Worm (Caenorhabditis elegans) whole organism, young adult: ENCODE data around the gene ZK1248.4.
A peak's percentile ranks its signal among the peaks of the same experiment; 100 is the strongest.

ENCODE experiments used
- B0019.2 ChIP-seq: fragments of 200-800 bp; sonication (Bioruptor generic); conservative IDR thresholded peaks from 2 replicates; pipeline ENCODE4 v1.3.6; 2022; ENCODE audit warnings: missing genetic modification reagents, missing genetic modification characterization, missing compliant biosample characterization
- B0035.1 ChIP-seq: sonication (generic microtip); optimal IDR thresholded peaks from 2 replicates; lab custom pipeline; 2016; ENCODE audit warnings: missing genetic modification characterization, mild to moderate bottlenecking, missing compliant biosample characterization, missing genotype, missing genetic modification reagents
- D2030.7 ChIP-seq: fragments of 200-800 bp; sonication (Bioruptor generic); IDR thresholded peaks from 2 replicates; pipeline ENCODE4 v1.3.6; 2022; ENCODE audit warnings: missing genetic modification reagents, missing genetic modification characterization, missing compliant biosample characterization
- F49E8.2 ChIP-seq: sonication (generic microtip); optimal IDR thresholded peaks from 3 replicates; lab custom pipeline; 2017; ENCODE audit warnings: missing genetic modification characterization, mild to moderate bottlenecking, missing compliant biosample characterization, antibody characterized with exemption, moderate library complexity; ENCODE audit not compliant: insufficient read depth
- F55B11.4 ChIP-seq: sonication (generic microtip); optimal IDR thresholded peaks from 2 replicates; lab custom pipeline; 2016; ENCODE audit warnings: missing compliant biosample characterization, missing genetic modification characterization, borderline replicate concordance; ENCODE audit not compliant: insufficient read depth
- Y95B8A.8 ChIP-seq: fragments of 200-800 bp; sonication (Bioruptor generic); IDR thresholded peaks from 2 replicates; pipeline ENCODE4 v1.3.6; 2022; ENCODE audit warnings: missing genetic modification reagents, missing genetic modification characterization, missing compliant biosample characterization
- ZK185.1 ChIP-seq: sonication (generic microtip); optimal IDR thresholded peaks from 2 replicates; lab custom pipeline; 2016; ENCODE audit warnings: mild to moderate bottlenecking, missing genetic modification characterization, missing compliant biosample characterization; ENCODE audit not compliant: poor library complexity, severe bottlenecking
- akir-1 ChIP-seq: fragments of 200-800 bp; sonication (Bioruptor generic); optimal IDR thresholded peaks from 2 replicates; lab custom pipeline; 2018; ENCODE audit warnings: mild to moderate bottlenecking, missing genetic modification characterization, moderate library complexity, missing compliant biosample characterization
- aptf-2 ChIP-seq: fragments of 200-800 bp; sonication (Bioruptor generic); conservative IDR thresholded peaks from 2 replicates; pipeline ENCODE4 v1.3.6; 2022; ENCODE audit warnings: missing genetic modification reagents, missing genetic modification characterization, missing compliant biosample characterization
- athp-1 ChIP-seq: sonication (generic microtip); optimal IDR thresholded peaks from 2 replicates; lab custom pipeline; 2017; ENCODE audit warnings: mild to moderate bottlenecking, missing genetic modification characterization, missing compliant biosample characterization
- attf-3 ChIP-seq: fragments of 200-800 bp; sonication (Bioruptor generic); conservative IDR thresholded peaks from 2 replicates; pipeline ENCODE4 v1.3.6; 2022; ENCODE audit warnings: missing genetic modification reagents, missing genetic modification characterization, missing compliant biosample characterization
- attf-5 ChIP-seq: fragments of 200-800 bp; sonication (Bioruptor generic); optimal IDR thresholded peaks from 2 replicates; lab custom pipeline; 2018; ENCODE audit warnings: mild to moderate bottlenecking, missing genetic modification characterization, missing compliant biosample characterization
- bed-1 ChIP-seq: fragments of 200-800 bp; sonication (Bioruptor generic); IDR thresholded peaks from 2 replicates; pipeline ENCODE4 v1.3.6; 2022; ENCODE audit warnings: missing genetic modification reagents, missing genetic modification characterization, missing compliant biosample characterization
- ccch-3 ChIP-seq: fragments of 200-800 bp; sonication (Bioruptor generic); optimal IDR thresholded peaks from 2 replicates; lab custom pipeline; 2018; ENCODE audit warnings: mild to moderate bottlenecking, missing genetic modification characterization, missing compliant biosample characterization
- cebp-2 ChIP-seq: fragments of 200-800 bp; sonication (Bioruptor generic); IDR thresholded peaks from 2 replicates; pipeline ENCODE4 v1.3.6; 2022; ENCODE audit warnings: missing genetic modification characterization, missing compliant biosample characterization
- ceh-79 ChIP-seq: sonication (generic microtip); optimal IDR thresholded peaks from 2 replicates; lab custom pipeline; 2017; ENCODE audit warnings: mild to moderate bottlenecking, missing genetic modification characterization, missing compliant biosample characterization
- dpff-1 ChIP-seq: sonication (generic microtip); optimal IDR thresholded peaks from 2 replicates; lab custom pipeline; 2017; ENCODE audit warnings: mild to moderate bottlenecking, missing genetic modification characterization, missing compliant biosample characterization
- efl-1 ChIP-seq: fragments of 150-350 bp; optimal IDR thresholded peaks from 2 replicates; lab custom pipeline; 2014; ENCODE audit warnings: missing biosample characterization, missing genetic modification reagents, missing genetic modification characterization
- egl-18 ChIP-seq: fragments of 200-800 bp; sonication (Bioruptor generic); IDR thresholded peaks from 2 replicates; pipeline ENCODE4 v1.3.6; 2022; ENCODE audit warnings: missing genetic modification reagents, missing genetic modification characterization, missing compliant biosample characterization
- gei-17 ChIP-seq: fragments of 200-800 bp; sonication (Bioruptor generic); optimal IDR thresholded peaks from 2 replicates; lab custom pipeline; 2018; ENCODE audit warnings: mild to moderate bottlenecking, missing genetic modification characterization, missing compliant biosample characterization
- hlh-12 ChIP-seq: sonication (generic microtip); optimal IDR thresholded peaks from 2 replicates; lab custom pipeline; 2016; ENCODE audit warnings: missing genetic modification characterization, missing compliant biosample characterization
- hmg-20 ChIP-seq: fragments of 200-800 bp; sonication (Bioruptor generic); IDR thresholded peaks from 2 replicates; pipeline ENCODE4 v1.3.6; 2022; ENCODE audit warnings: missing genetic modification reagents, missing genetic modification characterization, missing compliant biosample characterization
- hsf-1 ChIP-seq: fragments of 200-800 bp; sonication (Bioruptor generic); IDR thresholded peaks from 2 replicates; pipeline ENCODE4 v1.3.6; 2022; ENCODE audit warnings: missing genetic modification reagents, missing genetic modification characterization, missing compliant biosample characterization
- lag-1 ChIP-seq: fragments of 200-800 bp; sonication (Bioruptor generic); IDR thresholded peaks from 2 replicates; pipeline ENCODE4 v1.3.6; 2022; ENCODE audit warnings: missing genetic modification reagents, missing genetic modification characterization, missing compliant biosample characterization
- let-526 ChIP-seq: fragments of 200-800 bp; sonication (Bioruptor generic); IDR thresholded peaks from 2 replicates; pipeline ENCODE4 v1.3.6; 2022; ENCODE audit warnings: missing genetic modification reagents, missing genetic modification characterization, missing compliant biosample characterization
- let-607 ChIP-seq, 2 experiments: fragments of 200-800 bp in 1 of 2; sonication (Bioruptor generic) in 1 of 2; sonication (generic microtip) in 1 of 2; optimal IDR thresholded peaks; 2 replicates each; lab custom pipeline; 2016 to 2018; ENCODE audit warnings: mild to moderate bottlenecking in 2 of 2, missing compliant biosample characterization in 2 of 2, missing genetic modification characterization in 2 of 2, moderate library complexity in 2 of 2, missing genotype in 1 of 2
- lsl-1 ChIP-seq: fragments of 200-800 bp; sonication (Bioruptor generic); optimal IDR thresholded peaks from 2 replicates; lab custom pipeline; 2018; ENCODE audit warnings: mild to moderate bottlenecking, missing genetic modification characterization, moderate library complexity, missing compliant biosample characterization
- lsy-27 ChIP-seq: sonication (generic microtip); optimal IDR thresholded peaks from 2 replicates; lab custom pipeline; 2017; ENCODE audit warnings: missing genetic modification characterization, mild to moderate bottlenecking, missing compliant biosample characterization, antibody characterized with exemption, missing genotype, borderline replicate concordance; ENCODE audit not compliant: insufficient read depth
- madf-10 ChIP-seq: sonication (generic microtip); optimal IDR thresholded peaks from 2 replicates; lab custom pipeline; 2016; ENCODE audit warnings: mild to moderate bottlenecking, missing genetic modification characterization, missing compliant biosample characterization
- madf-3 ChIP-seq: fragments of 200-800 bp; sonication (Bioruptor generic); IDR thresholded peaks from 2 replicates; pipeline ENCODE4 v1.3.6; 2022; ENCODE audit warnings: missing genetic modification reagents, missing genetic modification characterization, missing compliant biosample characterization
- madf-6 ChIP-seq: fragments of 200-800 bp; sonication (Bioruptor generic); IDR thresholded peaks from 2 replicates; pipeline ENCODE4 v1.3.6; 2022; ENCODE audit warnings: missing genetic modification reagents, missing genetic modification characterization, missing compliant biosample characterization
- mxl-1 ChIP-seq: sonication (generic microtip); optimal IDR thresholded peaks from 2 replicates; lab custom pipeline; 2016; ENCODE audit warnings: missing genetic modification characterization, missing compliant biosample characterization
- nfyb-1 ChIP-seq: fragments of 200-800 bp; sonication (Bioruptor generic); IDR thresholded peaks from 2 replicates; pipeline ENCODE4 v1.3.6; 2022; ENCODE audit warnings: missing genetic modification reagents, missing genetic modification characterization, missing compliant biosample characterization
- nhr-90 ChIP-seq: sonication (generic microtip); optimal IDR thresholded peaks from 2 replicates; lab custom pipeline; 2016; ENCODE audit warnings: missing genotype, mild to moderate bottlenecking, missing genetic modification characterization, missing compliant biosample characterization
- pbrm-1 ChIP-seq: fragments of 200-800 bp; sonication (Bioruptor generic); IDR thresholded peaks from 2 replicates; pipeline ENCODE4 v1.3.6; 2022; ENCODE audit warnings: missing genetic modification reagents, missing genetic modification characterization, missing compliant biosample characterization
- pha-4 ChIP-seq: fragments of 150-350 bp; sonication (generic microtip); optimal IDR thresholded peaks from 2 replicates; lab custom pipeline; 2014; ENCODE audit warnings: missing biosample characterization, missing genetic modification reagents, missing genetic modification characterization
- repo-1 ChIP-seq: sonication (generic microtip); optimal IDR thresholded peaks from 2 replicates; lab custom pipeline; 2017; ENCODE audit warnings: mild to moderate bottlenecking, missing genetic modification characterization, missing compliant biosample characterization
- sdz-38 ChIP-seq: sonication (generic microtip); optimal IDR thresholded peaks from 2 replicates; lab custom pipeline; 2016; ENCODE audit warnings: missing genotype, missing genetic modification characterization, missing compliant biosample characterization
- sea-2 ChIP-seq: fragments of 200-800 bp; sonication (Bioruptor generic); IDR thresholded peaks from 2 replicates; pipeline ENCODE4 v1.3.6; 2022; ENCODE audit warnings: missing genetic modification characterization, missing compliant biosample characterization
- snpc-1.1 ChIP-seq: sonication (generic microtip); optimal IDR thresholded peaks from 2 replicates; lab custom pipeline; 2017; ENCODE audit warnings: missing genetic modification characterization, mild to moderate bottlenecking, missing compliant biosample characterization, antibody characterized with exemption, moderate library complexity, missing genotype, missing genetic modification reagents; ENCODE audit not compliant: insufficient read depth
- snpc-1.3 ChIP-seq: sonication (generic microtip); optimal IDR thresholded peaks from 2 replicates; lab custom pipeline; 2017; ENCODE audit warnings: missing genetic modification characterization, mild to moderate bottlenecking, missing compliant biosample characterization, antibody characterized with exemption, moderate library complexity, missing genotype, missing genetic modification reagents; ENCODE audit not compliant: insufficient read depth
- somi-1 ChIP-seq: fragments of 200-800 bp; sonication (Bioruptor generic); optimal IDR thresholded peaks from 2 replicates; lab custom pipeline; 2018; ENCODE audit warnings: mild to moderate bottlenecking, missing genetic modification characterization, missing compliant biosample characterization
- ztf-22 ChIP-seq: fragments of 200-800 bp; sonication (Bioruptor generic); optimal IDR thresholded peaks from 2 replicates; lab custom pipeline; 2018; ENCODE audit warnings: mild to moderate bottlenecking, missing genetic modification characterization, moderate library complexity, missing compliant biosample characterization
- ztf-3 ChIP-seq: fragments of 200-800 bp; sonication (Bioruptor generic); optimal IDR thresholded peaks from 2 replicates; lab custom pipeline; 2018; ENCODE audit warnings: mild to moderate bottlenecking, missing genetic modification characterization, missing compliant biosample characterization

Gene ZK1248.4

ce11 chrII:5781935-5782921 lies 36.2 kb upstream of the ZK1248.4 start, which contains the start of gene K05F1.6 (continued):
- TF ChIP-seq pbrm-1 (GFP tag; lab: Robert Waterston, UW) (peak; percentile 79), snpc-1.1 (peak; percentile 31), athp-1 (peak; percentile 77), ztf-3 (no peak), snpc-1.3 (tag; lab: Kevin White, UChicago) (peak; percentile 59), madf-3 (0 out of 2 replicates have a peak, but pooled peaks have one; percentile 43), sea-2 (no peak), attf-3 (peak; percentile 48; the same call in 1 of the 2 replicates), egl-18 (GFP tag; lab: Robert Waterston, UW) (no peak; the same call in 1 of the 2 replicates), ceh-79 (tag; lab: Kevin White, UChicago) (peak; percentile 83), efl-1 (no peak), repo-1 (tag; lab: Kevin White, UChicago) (peak; percentile 82), somi-1 (GFP tag; lab: Kevin White, UChicago) (peak; percentile 82), ZK185.1 (tag; lab: Kevin White, UChicago) (peak; percentile 60), bed-1 (GFP tag; lab: Robert Waterston, UW) (no peak), lag-1 (GFP tag; lab: Robert Waterston, UW) (no peak), F55B11.4 (tag; lab: Kevin White, UChicago) (no peak), madf-6 (GFP tag; lab: Robert Waterston, UW) (peak; percentile 69), F49E8.2 (tag; lab: Kevin White, UChicago) (peak; percentile 77), aptf-2 (GFP tag; lab: Robert Waterston, UW) (no peak), madf-10 (tag; lab: Kevin White, UChicago) (peak; percentile 70), ccch-3 (GFP tag; lab: Kevin White, UChicago) (no peak), sdz-38 (tag; lab: Kevin White, UChicago) (no peak), attf-5 (GFP tag; lab: Kevin White, UChicago) (peak; percentile 64), nfyb-1 (GFP tag; lab: Robert Waterston, UW) (peak; percentile 88), hlh-12 (tag; lab: Kevin White, UChicago) (peak; percentile 32), ztf-22 (GFP tag; lab: Kevin White, UChicago) (peak; percentile 12), B0019.2 (GFP tag; lab: Robert Waterston, UW) (0 out of 2 replicates have a peak, but pooled peaks have one; percentile 55), cebp-2 (GFP tag; lab: Robert Waterston, UW) (0 out of 2 replicates have a peak, but pooled peaks have one; percentile 27), lsy-27 (tag; lab: Kevin White, UChicago) (peak; percentile 90), let-526 (GFP tag; lab: Robert Waterston, UW) (peak; percentile 67; the same call in 1 of the 2 replicates), nhr-90 (tag; lab: Kevin White, UChicago) (peak; percentile 95), B0035.1 (tag; lab: Kevin White, UChicago) (peak; percentile 72), dpff-1 (tag; lab: Kevin White, UChicago) (peak; percentile 66), pha-4 (no peak), mxl-1 (tag; lab: Kevin White, UChicago) (peak; percentile 76), hmg-20 (peak; percentile 18; the same call in 1 of the 2 replicates), D2030.7 (GFP tag; lab: Robert Waterston, UW) (peak; percentile 89), let-607 (tag; optimal IDR thresholded peaks at IDR 0.05; lab: Kevin White, UChicago) (peak; percentile 40 to 65), Y95B8A.8 (GFP tag; lab: Robert Waterston, UW) (peak; percentile 70), lsl-1 (GFP tag; lab: Kevin White, UChicago) (peak; percentile 63), akir-1 (GFP tag; lab: Kevin White, UChicago) (no peak), hsf-1 (GFP tag; lab: Robert Waterston, UW) (peak; percentile 44; the same call in 1 of the 2 replicates), gei-17 (no peak)
